Worm (Caenorhabditis elegans): ENCODE results near the gene srh-269.

srh-269 gene

ce11 chrV:16640366-16640765, 48.5 kb upstream of the srh-269 start:
- TF ChIP-seq ztf-1 (GFP tag; conservative IDR thresholded peaks at IDR 0.05), result no peak
- TF ChIP-seq snpc-4 (tag; optimal IDR thresholded peaks at IDR 0.05), result no peak
- TF ChIP-seq nhr-10 (tag; optimal IDR thresholded peaks at IDR 0.05), result no peak
- TF ChIP-seq dmd-4 (tag; optimal IDR thresholded peaks at IDR 0.05), result no peak
- no peak for TF ChIP-seq ztf-4 (tag; optimal IDR thresholded peaks at IDR 0.05)
- no peak for TF ChIP-seq ceh-16 (tag; optimal IDR thresholded peaks at IDR 0.05)
- TF ChIP-seq skn-1 (tag; optimal IDR thresholded peaks at IDR 0.05), result no peak
- no peak for TF ChIP-seq Y55F3AM.14 (GFP tag; optimal IDR thresholded peaks at IDR 0.05)
- no peak for TF ChIP-seq lsy-2 (tag; optimal IDR thresholded peaks at IDR 0.05)
- TF ChIP-seq mab-5 (tag; optimal IDR thresholded peaks at IDR 0.05), result no peak
- no peak for TF ChIP-seq nhr-237 (tag; optimal IDR thresholded peaks at IDR 0.05)
- no peak for TF ChIP-seq unc-55 (GFP tag; optimal IDR thresholded peaks at IDR 0.05)

DNA sequence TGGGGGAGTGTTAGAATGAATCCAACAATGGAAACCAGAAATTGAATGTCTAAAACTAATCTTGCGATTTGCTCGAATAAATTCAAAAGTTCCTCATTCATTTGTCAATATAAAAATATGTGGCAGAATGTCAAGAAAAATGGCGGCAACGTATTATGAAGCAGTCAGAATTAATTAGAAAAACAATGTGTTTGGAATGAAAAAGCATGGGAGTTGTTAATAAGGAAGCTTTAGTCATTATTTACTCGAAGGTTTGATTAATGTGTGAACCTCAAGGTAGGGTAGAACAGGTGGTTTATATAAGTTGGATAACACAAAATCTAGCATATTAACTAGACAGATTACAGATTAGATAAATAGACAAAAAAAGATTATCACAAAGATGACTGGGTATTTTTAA, 46.4 kb upstream of the srh-269 start, which contains the start of gene srw-76:
Gene srw-76, minus strand, starts transcription at position 101 of the 400 bp plus-strand sequence.
- TF ChIP-seq gmeb-1 (tag; optimal IDR thresholded peaks at IDR 0.05) (no peak), nhr-12 (tag; optimal IDR thresholded peaks at IDR 0.05) (no peak), unc-62 (GFP tag; optimal IDR thresholded peaks at IDR 0.05) (no peak), mdl-1 (tag; optimal IDR thresholded peaks at IDR 0.05) (no peak), peb-1 (tag; optimal IDR thresholded peaks at IDR 0.05) (no peak), alr-1 (tag; optimal IDR thresholded peaks at IDR 0.05) (no peak), elt-1 (tag; optimal IDR thresholded peaks at IDR 0.05) (no peak), Y55F3AM.14 (GFP tag; optimal IDR thresholded peaks at IDR 0.05) (no peak), nhr-25 (tag; optimal IDR thresholded peaks at IDR 0.05) (no peak), sem-4 (tag; optimal IDR thresholded peaks at IDR 0.05) (no peak), lin-39 (tag; optimal IDR thresholded peaks at IDR 0.05) (no peak), ztf-11 (tag; optimal IDR thresholded peaks at IDR 0.05) (no peak), nhr-77 (tag; optimal IDR thresholded peaks at IDR 0.05) (no peak), nhr-21 (tag; optimal IDR thresholded peaks at IDR 0.05) (no peak), dmd-4 (tag; optimal IDR thresholded peaks at IDR 0.05) (no peak), fos-1 (tag; optimal IDR thresholded peaks at IDR 0.05) (no peak), F13H6.1 (tag; optimal IDR thresholded peaks at IDR 0.05) (no peak)

- no peak for TF ChIP-seq mbf-1 (tag; optimal IDR thresholded peaks at IDR 0.05)
- TF ChIP-seq nhr-21 (tag; optimal IDR thresholded peaks at IDR 0.05), result no peak
- TF ChIP-seq fos-1 (tag; optimal IDR thresholded peaks at IDR 0.05), result no peak
- no peak for TF ChIP-seq nhr-11 (tag; optimal IDR thresholded peaks at IDR 0.05)
- no peak for TF ChIP-seq unc-62 (GFP tag; optimal IDR thresholded peaks at IDR 0.05)
These were observed 44.1 kb upstream of the srh-269 start, which contains the start of gene mltn-11 for ce11 chrV:16635911-16636310. TSS of gene mltn-11 (plus strand) at chrV:16636186.

ce11 chrV:16629600-16629999, 37.8 kb upstream of the srh-269 start, which contains the start of gene srd-21:
TSS of gene srd-21 (plus strand) at chrV:16629900.
- TF ChIP-seq nhr-237 (tag; optimal IDR thresholded peaks at IDR 0.05), result no peak
- no peak for TF ChIP-seq sem-4 (tag; optimal IDR thresholded peaks at IDR 0.05)
- no peak for TF ChIP-seq lsy-2 (tag; optimal IDR thresholded peaks at IDR 0.05)
- no peak for TF ChIP-seq dmd-4 (tag; optimal IDR thresholded peaks at IDR 0.05)
- no peak for TF ChIP-seq lin-39 (tag; optimal IDR thresholded peaks at IDR 0.05)
- TF ChIP-seq R02D3.7 (tag; optimal IDR thresholded peaks at IDR 0.05), result no peak
- no peak for TF ChIP-seq Y55F3AM.14 (GFP tag; optimal IDR thresholded peaks at IDR 0.05)
- TF ChIP-seq nhr-6 (tag; optimal IDR thresholded peaks at IDR 0.05), result no peak
- no peak for TF ChIP-seq alr-1 (tag; optimal IDR thresholded peaks at IDR 0.05)
- TF ChIP-seq fos-1 (tag; optimal IDR thresholded peaks at IDR 0.05), result no peak
- TF ChIP-seq nhr-11 (tag; optimal IDR thresholded peaks at IDR 0.05), result no peak
- no peak for TF ChIP-seq sma-9 (GFP tag; optimal IDR thresholded peaks at IDR 0.05)
- TF ChIP-seq sma-9 (tag; optimal IDR thresholded peaks at IDR 0.05), result no peak
- no peak for TF ChIP-seq mab-5 (tag; optimal IDR thresholded peaks at IDR 0.05)
- no peak for TF ChIP-seq mdl-1 (tag; optimal IDR thresholded peaks at IDR 0.05)
- no peak for TF ChIP-seq elt-3 (tag; optimal IDR thresholded peaks at IDR 0.05)

ce11 chrV:16628991-16629390, 37.1 kb upstream of the srh-269 start, which contains the start of gene W06G6.2:
TSS of gene W06G6.2 (plus strand) at chrV:16629291.
- TF ChIP-seq snpc-4 (tag; optimal IDR thresholded peaks at IDR 0.05) (no peak), nhr-11 (tag; optimal IDR thresholded peaks at IDR 0.05) (no peak), nhr-6 (tag; optimal IDR thresholded peaks at IDR 0.05) (no peak), ztf-11 (tag; optimal IDR thresholded peaks at IDR 0.05) (no peak), nhr-21 (tag; optimal IDR thresholded peaks at IDR 0.05) (no peak), lin-39 (tag; optimal IDR thresholded peaks at IDR 0.05) (no peak), zag-1 (tag; optimal IDR thresholded peaks at IDR 0.05) (no peak), elt-1 (tag; optimal IDR thresholded peaks at IDR 0.05) (no peak), ama-1 (optimal IDR thresholded peaks at IDR 0.05) (no peak), peb-1 (tag; optimal IDR thresholded peaks at IDR 0.05) (no peak)

Data from whole organism, L2 larva.